Worm (Caenorhabditis elegans): ENCODE results near the gene atg-2.

ce11 chrX:6807137-6807861 is 736 bp downstream of the atg-2 start:
- TF ChIP-seq unc-62 (GFP tag; optimal IDR thresholded peaks at IDR 0.05) (no peak), egl-27 (tag; optimal IDR thresholded peaks at IDR 0.05) (no peak), lin-13 (GFP tag; optimal IDR thresholded peaks at IDR 0.05) (no peak), nhr-11 (tag; optimal IDR thresholded peaks at IDR 0.05) (no peak), nhr-77 (tag; optimal IDR thresholded peaks at IDR 0.05) (no peak), skn-1 (tag; optimal IDR thresholded peaks at IDR 0.05) (no peak), nhr-237 (tag; optimal IDR thresholded peaks at IDR 0.05) (no peak), ztf-4 (tag; optimal IDR thresholded peaks at IDR 0.05) (no peak), alr-1 (tag; optimal IDR thresholded peaks at IDR 0.05) (no peak), zag-1 (tag; optimal IDR thresholded peaks at IDR 0.05) (no peak), mab-5 (tag; optimal IDR thresholded peaks at IDR 0.05) (no peak), dmd-4 (tag; optimal IDR thresholded peaks at IDR 0.05) (no peak), ZK546.5 (tag; optimal IDR thresholded peaks at IDR 0.05) (no peak), lin-11 (tag; optimal IDR thresholded peaks at IDR 0.05) (no peak)

Measured in whole organism, L2 larva.